Fruit fly (Drosophila melanogaster) whole organism, embryonic: Measurements from ENCODE around the gene CG34462.

ENCODE experiments used
- Bdp1 ChIP-seq: fragments of 200-800 bp; sonication (Bioruptor generic); optimal IDR thresholded peaks from 3 replicates; lab custom pipeline; 2016; ENCODE audit warnings: missing biosample characterization, missing genetic modification characterization
- CG10147 ChIP-seq: fragments of 200-800 bp; sonication (Bioruptor generic); optimal IDR thresholded peaks from 2 replicates; lab custom pipeline; 2019; ENCODE audit warnings: missing biosample characterization, mild to moderate bottlenecking, missing genetic modification characterization, moderate library complexity
- CG10543 ChIP-seq: fragments of 200-800 bp; sonication (Bioruptor generic); optimal IDR thresholded peaks from 3 replicates; lab custom pipeline; 2017; ENCODE audit warnings: missing biosample characterization, mild to moderate bottlenecking, missing genetic modification characterization, moderate library complexity
- CG10565 ChIP-seq: fragments of 200-800 bp; sonication (Bioruptor generic); optimal IDR thresholded peaks from 3 replicates; lab custom pipeline; 2016; ENCODE audit warnings: missing biosample characterization, mild to moderate bottlenecking, missing genetic modification characterization
- CG12391 ChIP-seq: fragments of 200-800 bp; sonication (Bioruptor generic); optimal IDR thresholded peaks from 3 replicates; lab custom pipeline; 2018; ENCODE audit warnings: missing biosample characterization, mild to moderate bottlenecking, missing genetic modification characterization, moderate library complexity
- CG13123 ChIP-seq: fragments of 200-800 bp; sonication (Bioruptor generic); optimal IDR thresholded peaks from 2 replicates; lab custom pipeline; 2016; ENCODE audit warnings: missing biosample characterization, missing genetic modification characterization
- CG14667 ChIP-seq: fragments of 200-800 bp; sonication (Bioruptor generic); IDR thresholded peaks from 2 replicates; pipeline ENCODE4 v1.3.6; 2022; ENCODE audit warnings: missing biosample characterization, missing genetic modification characterization
- CG1529 ChIP-seq: fragments of 200-800 bp; sonication (Bioruptor generic); optimal IDR thresholded peaks from 3 replicates; lab custom pipeline; 2018; ENCODE audit warnings: missing biosample characterization, missing genetic modification characterization
- CG1647 ChIP-seq: fragments of 200-800 bp; sonication (Bioruptor generic); optimal IDR thresholded peaks from 3 replicates; lab custom pipeline; 2016; ENCODE audit warnings: missing biosample characterization, missing genetic modification characterization
- CG16779 ChIP-seq: fragments of 200-800 bp; sonication (Bioruptor generic); IDR thresholded peaks from 2 replicates; pipeline ENCODE4 v1.3.6; 2022; ENCODE audit warnings: missing biosample characterization, missing genetic modification characterization
- CG17568 ChIP-seq: fragments of 200-800 bp; sonication (Bioruptor generic); optimal IDR thresholded peaks from 2 replicates; lab custom pipeline; 2018; ENCODE audit warnings: missing biosample characterization, mild to moderate bottlenecking, missing genetic modification characterization, moderate library complexity
- CG18476 ChIP-seq: fragments of 200-800 bp; sonication (Bioruptor generic); optimal IDR thresholded peaks from 2 replicates; lab custom pipeline; 2016; ENCODE audit warnings: missing biosample characterization, mild to moderate bottlenecking, missing genetic modification characterization
- CG18599 ChIP-seq: fragments of 200-800 bp; sonication (Bioruptor generic); optimal IDR thresholded peaks from 3 replicates; lab custom pipeline; 2017; ENCODE audit warnings: missing biosample characterization, missing genetic modification characterization, mild to moderate bottlenecking, moderate library complexity, missing genetic modification reagents
- CG2116 ChIP-seq: fragments of 200-800 bp; sonication (Bioruptor generic); optimal IDR thresholded peaks from 3 replicates; lab custom pipeline; 2018; ENCODE audit warnings: missing biosample characterization, mild to moderate bottlenecking, missing genetic modification characterization
- CG2120 ChIP-seq: fragments of 200-800 bp; sonication (Bioruptor generic); optimal IDR thresholded peaks from 3 replicates; lab custom pipeline; 2016; ENCODE audit warnings: missing biosample characterization, missing genetic modification characterization
- CG31365 ChIP-seq: fragments of 200-800 bp; sonication (Bioruptor generic); optimal IDR thresholded peaks from 2 replicates; lab custom pipeline; 2018; ENCODE audit warnings: missing biosample characterization, mild to moderate bottlenecking, missing genetic modification characterization
- CG4282 ChIP-seq: fragments of 200-800 bp; sonication (Bioruptor generic); optimal IDR thresholded peaks from 2 replicates; lab custom pipeline; 2016; ENCODE audit warnings: missing biosample characterization, missing genetic modification characterization
- CG43689 ChIP-seq: fragments of 200-800 bp; sonication (Bioruptor generic); IDR thresholded peaks from 2 replicates; pipeline ENCODE4 v1.3.6; 2022; ENCODE audit warnings: missing biosample characterization, missing genetic modification characterization
- CG6654 ChIP-seq: fragments of 200-800 bp; sonication (Bioruptor generic); optimal IDR thresholded peaks from 2 replicates; lab custom pipeline; 2017; ENCODE audit warnings: missing biosample characterization, mild to moderate bottlenecking, missing genetic modification characterization
- CG6689 ChIP-seq: fragments of 200-800 bp; sonication (Bioruptor generic); IDR thresholded peaks from 2 replicates; pipeline ENCODE4 v1.3.6; 2022; ENCODE audit warnings: missing biosample characterization, missing genetic modification characterization
- CG9215 ChIP-seq: fragments of 200-800 bp; sonication (Bioruptor generic); IDR thresholded peaks from 2 replicates; pipeline ENCODE4 v1.3.6; 2022; ENCODE audit warnings: missing biosample characterization, missing genetic modification characterization
- Chrac-16 ChIP-seq: fragments of 200-800 bp; sonication (Bioruptor generic); optimal IDR thresholded peaks from 3 replicates; lab custom pipeline; 2016; ENCODE audit warnings: missing biosample characterization, missing genetic modification characterization
- Dad ChIP-seq: fragments of 200-800 bp; sonication (Bioruptor generic); optimal IDR thresholded peaks from 3 replicates; lab custom pipeline; 2016; ENCODE audit warnings: missing biosample characterization, missing genetic modification characterization
- Gug ChIP-seq: fragments of 200-800 bp; sonication (Bioruptor generic); IDR thresholded peaks from 4 replicates; pipeline ENCODE4 v1.3.6; 2022; ENCODE audit warnings: missing biosample characterization, missing genetic modification characterization
- HLH54F ChIP-seq: fragments of 200-800 bp; sonication (Bioruptor generic); optimal IDR thresholded peaks from 3 replicates; lab custom pipeline; 2016; ENCODE audit warnings: missing biosample characterization, missing genetic modification characterization
- Hsf ChIP-seq: fragments of 200-800 bp; sonication (Bioruptor generic); optimal IDR thresholded peaks from 3 replicates; lab custom pipeline; 2016; ENCODE audit warnings: missing biosample characterization, missing genetic modification characterization
- Lhr ChIP-seq: fragments of 200-800 bp; sonication (Bioruptor generic); optimal IDR thresholded peaks from 3 replicates; lab custom pipeline; 2017; ENCODE audit warnings: mild to moderate bottlenecking, missing biosample characterization, missing genetic modification reagents, missing genetic modification characterization
- Mad ChIP-seq: fragments of 200-800 bp; sonication (Bioruptor generic); optimal IDR thresholded peaks from 2 replicates; lab custom pipeline; 2016; ENCODE audit warnings: missing biosample characterization, missing genetic modification characterization
- NfI ChIP-seq: fragments of 200-800 bp; sonication (Bioruptor generic); optimal IDR thresholded peaks from 3 replicates; lab custom pipeline; 2018; ENCODE audit warnings: missing biosample characterization, mild to moderate bottlenecking, missing genetic modification characterization, moderate library complexity
- Oaz ChIP-seq: fragments of 200-800 bp; sonication (Bioruptor generic); IDR thresholded peaks from 2 replicates; pipeline ENCODE4 v1.3.6; 2022; ENCODE audit warnings: missing biosample characterization, missing genetic modification characterization
- Pdp1 ChIP-seq, 2 experiments: fragments of 200-800 bp; sonication (Bioruptor generic); optimal IDR thresholded peaks; 3 replicates each; lab custom pipeline; 2016; ENCODE audit warnings: missing biosample characterization in 2 of 2, missing genetic modification characterization in 2 of 2, mild to moderate bottlenecking in 1 of 2, moderate library complexity in 1 of 2
- aop ChIP-seq: fragments of 200-800 bp; sonication (Bioruptor generic); IDR thresholded peaks from 2 replicates; pipeline ENCODE4 v1.3.6; 2022; ENCODE audit warnings: missing biosample characterization, missing genetic modification characterization
- ato ChIP-seq: fragments of 200-800 bp; sonication (Bioruptor generic); IDR thresholded peaks from 2 replicates; pipeline ENCODE4 v1.3.6; 2022; ENCODE audit warnings: missing biosample characterization, missing genetic modification characterization; ENCODE audit not compliant: partially characterized antibody
- bowl ChIP-seq: fragments of 200-800 bp; sonication (Bioruptor generic); IDR thresholded peaks from 2 replicates; pipeline ENCODE4 v1.3.6; 2022; ENCODE audit warnings: missing biosample characterization, missing genetic modification characterization
- bsh ChIP-seq, 2 experiments: fragments of 200-800 bp; sonication (Bioruptor generic); optimal IDR thresholded peaks; 2 replicates each; lab custom pipeline; 2017 to 2018; ENCODE audit warnings: mild to moderate bottlenecking in 2 of 2, missing biosample characterization in 2 of 2, missing genetic modification characterization in 2 of 2, moderate library complexity in 1 of 2
- cato ChIP-seq: fragments of 200-800 bp; sonication (Bioruptor generic); optimal IDR thresholded peaks from 2 replicates; lab custom pipeline; 2016; ENCODE audit warnings: missing biosample characterization, missing genetic modification characterization, borderline replicate concordance
- dm ChIP-seq: fragments of 200-800 bp; sonication (Bioruptor generic); optimal IDR thresholded peaks from 3 replicates; lab custom pipeline; 2016; ENCODE audit warnings: missing biosample characterization, missing genetic modification characterization
- dpn ChIP-seq, 2 experiments: fragments of 200-800 bp; sonication (Bioruptor generic); optimal IDR thresholded peaks; 3 replicates each; lab custom pipeline; 2016; ENCODE audit warnings: missing biosample characterization in 2 of 2, missing genetic modification characterization in 2 of 2
- dysf ChIP-seq: fragments of 200-800 bp; sonication (Bioruptor generic); IDR thresholded peaks from 3 replicates; pipeline ENCODE4 v1.3.6; 2022; ENCODE audit warnings: missing biosample characterization, missing genetic modification characterization
- en ChIP-seq: fragments of 200-800 bp; sonication (Bioruptor generic); optimal IDR thresholded peaks from 2 replicates; lab custom pipeline; 2016; ENCODE audit warnings: missing biosample characterization, missing genetic modification characterization
- ewg ChIP-seq: fragments of 200-800 bp; sonication (Bioruptor generic); optimal IDR thresholded peaks from 3 replicates; lab custom pipeline; 2017; ENCODE audit warnings: mild to moderate bottlenecking, missing biosample characterization, missing genetic modification reagents, missing genetic modification characterization
- eyg ChIP-seq: fragments of 200-800 bp; sonication (Bioruptor generic); optimal IDR thresholded peaks from 3 replicates; lab custom pipeline; 2016; ENCODE audit warnings: missing biosample characterization, missing genetic modification characterization
- ftz-f1 ChIP-seq: fragments of 200-800 bp; sonication (Bioruptor generic); optimal IDR thresholded peaks from 2 replicates; lab custom pipeline; 2016; ENCODE audit warnings: missing biosample characterization, missing genetic modification characterization
- knrl ChIP-seq: fragments of 200-800 bp; sonication (Bioruptor generic); IDR thresholded peaks from 3 replicates; pipeline ENCODE4 v1.3.6; 2022; ENCODE audit warnings: missing biosample characterization, missing genetic modification characterization; ENCODE audit not compliant: partially characterized antibody
- lab ChIP-seq: fragments of 200-800 bp; sonication (Bioruptor generic); optimal IDR thresholded peaks from 3 replicates; lab custom pipeline; 2017; ENCODE audit warnings: missing biosample characterization, missing genetic modification characterization, mild to moderate bottlenecking, moderate library complexity, missing genetic modification reagents
- mam ChIP-seq: fragments of 200-800 bp; sonication (Bioruptor generic); optimal IDR thresholded peaks from 3 replicates; lab custom pipeline; 2016; ENCODE audit warnings: missing biosample characterization, missing genetic modification characterization
- otp ChIP-seq: fragments of 200-800 bp; sonication (Bioruptor generic); IDR thresholded peaks from 3 replicates; pipeline ENCODE4, ENCODE4 v1.3.6; 2022; ENCODE audit warnings: missing biosample characterization, missing genetic modification characterization
- prd ChIP-seq, 3 experiments: fragments of >200 bp in 2 of 3; fragments of 200-800 bp in 1 of 3; sonication (Bioruptor generic) in 1 of 3; optimal IDR thresholded peaks in 2 of 3; IDR thresholded peaks in 1 of 3; 2 replicates in 2 of 3; 3 replicates in 1 of 3; pipeline versions ENCODE4 v1.3.6 to Lab custom; 2017 to 2022; ENCODE audit warnings: missing biosample characterization in 1 of 3, missing genetic modification characterization in 1 of 3
- sisA ChIP-seq: fragments of 200-800 bp; sonication (Bioruptor generic); IDR thresholded peaks from 2 replicates; pipeline ENCODE4 v1.3.6; 2022; ENCODE audit warnings: missing biosample characterization, missing genetic modification characterization
- tna ChIP-seq: fragments of 200-800 bp; sonication (Bioruptor generic); IDR thresholded peaks from 2 replicates; pipeline ENCODE4 v1.3.6; 2022; ENCODE audit warnings: missing biosample characterization, missing genetic modification characterization; ENCODE audit not compliant: partially characterized antibody
- zen ChIP-seq: fragments of 200-800 bp; sonication (Bioruptor generic); optimal IDR thresholded peaks from 3 replicates; lab custom pipeline; 2018; ENCODE audit warnings: missing biosample characterization, mild to moderate bottlenecking, missing genetic modification characterization, moderate library complexity

Gene CG34462

dm6 chr3L:8284651-8285050, 43.7 kb upstream of the CG34462 start (continued):
- no peak for TF ChIP-seq dpn (GFP tag; optimal IDR thresholded peaks at IDR 0.05; lab: Kevin White, UChicago)
- no peak for TF ChIP-seq Lhr (GFP tag; lab: Kevin White, UChicago)
- TF ChIP-seq CG10543 (GFP tag; lab: Kevin White, UChicago) = peak; percentile 8
- TF ChIP-seq CG18599 (GFP tag; lab: Kevin White, UChicago) = peak; percentile 59
- TF ChIP-seq Mad (GFP tag; lab: Kevin White, UChicago) = no peak
- TF ChIP-seq CG13123 = no peak
- TF ChIP-seq ato (GFP tag; lab: Robert Waterston, UW) = no peak
- TF ChIP-seq CG16779 = no peak
- TF ChIP-seq tna (GFP tag; lab: Robert Waterston, UW) = no peak
- no peak for TF ChIP-seq Bdp1
- no peak for TF ChIP-seq Chrac-16
- no peak for TF ChIP-seq CG9215 (GFP tag; lab: Robert Waterston, UW)
- TF ChIP-seq bsh (GFP tag; optimal IDR thresholded peaks at IDR 0.05; lab: Kevin White, UChicago) = no peak
- TF ChIP-seq mam (GFP tag; lab: Kevin White, UChicago) = peak; percentile 7
- no peak for TF ChIP-seq CG4282 (GFP tag; lab: Kevin White, UChicago)
- TF ChIP-seq ftz-f1 (GFP tag; lab: Kevin White, UChicago) = no peak
- no peak for TF ChIP-seq zen (tag; lab: Kevin White, UChicago)
- no peak for TF ChIP-seq Dad
- TF ChIP-seq knrl (GFP tag; lab: Robert Waterston, UW) = no peak
- TF ChIP-seq CG14667 = peak; percentile 30; the same call in 1 of the 2 replicates
- TF ChIP-seq eyg (GFP tag; lab: Kevin White, UChicago) = no peak
- TF ChIP-seq CG6654 (GFP tag; lab: Kevin White, UChicago) = no peak
- no peak for TF ChIP-seq CG43689 (GFP tag; lab: Robert Waterston, UW)
- TF ChIP-seq lab (GFP tag; lab: Kevin White, UChicago) = peak; percentile 40
- no peak for TF ChIP-seq en
- TF ChIP-seq HLH54F (GFP tag; lab: Kevin White, UChicago) = no peak
- no peak for TF ChIP-seq bowl (GFP tag; lab: Robert Waterston, UW)
- no peak for TF ChIP-seq sisA (GFP tag; lab: Robert Waterston, UW)
- no peak for TF ChIP-seq CG1529 (GFP tag; lab: Kevin White, UChicago)
- TF ChIP-seq CG12391 (tag; lab: Kevin White, UChicago) = no peak
- TF ChIP-seq Gug (GFP tag; lab: Robert Waterston, UW) = peak; percentile 1; the same call in 1 of the 4 replicates
- no peak for TF ChIP-seq CG31365 (tag; lab: Kevin White, UChicago)
- no peak for TF ChIP-seq NfI (GFP tag; lab: Kevin White, UChicago)
- no peak for TF ChIP-seq cato (GFP tag; lab: Kevin White, UChicago)
- TF ChIP-seq dysf (GFP tag; lab: Robert Waterston, UW) = peak; percentile 58; the same call in 2 of the 3 replicates
- TF ChIP-seq dm = no peak
- no peak for TF ChIP-seq Oaz (GFP tag; lab: Robert Waterston, UW)
- no peak for TF ChIP-seq otp (GFP tag; lab: Robert Waterston, UW)
- no peak for TF ChIP-seq CG1647 (GFP tag; lab: Kevin White, UChicago)
- TF ChIP-seq Pdp1 (GFP tag; optimal IDR thresholded peaks at IDR 0.05; lab: Kevin White, UChicago) = peak in 1 of 2 experiments; percentile 8
- no peak for TF ChIP-seq prd (optimal IDR thresholded peaks at IDR 0.05; lab: Kevin White, UChicago)
- 0 out of 3 replicates have a peak, but pooled peaks have one; percentile 28 for TF ChIP-seq prd (GFP tag; IDR thresholded peaks at IDR 0.05; lab: Robert Waterston, UW)
- no peak for TF ChIP-seq CG17568 (GFP tag; lab: Kevin White, UChicago)
- no peak for TF ChIP-seq ewg
- no peak for TF ChIP-seq CG18476 (GFP tag; lab: Kevin White, UChicago)
- TF ChIP-seq aop (GFP tag; lab: Robert Waterston, UW) = no peak
- no peak for TF ChIP-seq Hsf (GFP tag; lab: Kevin White, UChicago)
- TF ChIP-seq CG10147 (GFP tag; lab: Kevin White, UChicago) = no peak
- TF ChIP-seq CG10565 (GFP tag; lab: Kevin White, UChicago) = no peak
- TF ChIP-seq CG6689 = no peak
- no peak for TF ChIP-seq CG2116 (GFP tag; lab: Kevin White, UChicago)
- peak; percentile 64 for TF ChIP-seq CG2120 (GFP tag; lab: Kevin White, UChicago)
